Worm (Caenorhabditis elegans): ENCODE data around the gene ltd-1.

ltd-1 gene

ce11 chrII:8062334-8062791 lies 30.2 kb downstream of the ltd-1 start, which contains the start of gene ufd-2 (continued):
- peak; percentile 51 for TF ChIP-seq tbx-7 (tag; optimal IDR thresholded peaks at IDR 0.05)
- no peak for TF ChIP-seq hlh-15 (tag; optimal IDR thresholded peaks at IDR 0.05)
- TF ChIP-seq F13H6.1 (tag; optimal IDR thresholded peaks at IDR 0.05): peak; percentile 68
- peak; percentile 41 for TF ChIP-seq ztf-16 (tag; optimal IDR thresholded peaks at IDR 0.05)
- peak; percentile 19 for TF ChIP-seq ahr-1 (tag; optimal IDR thresholded peaks at IDR 0.05)
- peak; percentile 94 for TF ChIP-seq ceh-31 (tag; optimal IDR thresholded peaks at IDR 0.05)
- TF ChIP-seq unc-86 (tag; optimal IDR thresholded peaks at IDR 0.05): peak; percentile 36
- peak; percentile 64 for TF ChIP-seq zip-5 (tag; optimal IDR thresholded peaks at IDR 0.05)
- no peak for TF ChIP-seq K02D7.2 (tag; optimal IDR thresholded peaks at IDR 0.05)
- peak; percentile 47 for TF ChIP-seq fax-1 (tag; optimal IDR thresholded peaks at IDR 0.05)
- no peak for TF ChIP-seq ceh-9 (tag; optimal IDR thresholded peaks at IDR 0.05)
- no peak for TF ChIP-seq ceh-30 (tag; optimal IDR thresholded peaks at IDR 0.05)
- peak; percentile 20 for TF ChIP-seq dve-1 (tag; optimal IDR thresholded peaks at IDR 0.05)
- peak; percentile 56 for TF ChIP-seq ceh-14 (tag; optimal IDR thresholded peaks at IDR 0.05)
- no peak for TF ChIP-seq ceh-6 (GFP tag; optimal IDR thresholded peaks at IDR 0.05)
- no peak for TF ChIP-seq pqm-1 (tag; optimal IDR thresholded peaks at IDR 0.05)

- TF ChIP-seq pha-2 (tag; optimal IDR thresholded peaks at IDR 0.05) (no peak), sox-4 (tag; optimal IDR thresholded peaks at IDR 0.05) (no peak), tbx-2 (tag; optimal IDR thresholded peaks at IDR 0.05) (no peak), madf-2 (tag; optimal IDR thresholded peaks at IDR 0.05) (no peak), hlh-30 (tag; optimal IDR thresholded peaks at IDR 0.05; ENCODE audit: insufficient read depth) (no peak), fax-1 (tag; optimal IDR thresholded peaks at IDR 0.05) (no peak), sdc-2 (tag; optimal IDR thresholded peaks at IDR 0.05) (no peak), ets-4 (tag; optimal IDR thresholded peaks at IDR 0.05) (no peak), unc-3 (GFP tag; conservative IDR thresholded peaks at IDR 0.05) (no peak), unc-3 (tag; optimal IDR thresholded peaks at IDR 0.05) (no peak), ceh-24 (tag; optimal IDR thresholded peaks at IDR 0.05) (no peak), sox-2 (GFP tag; IDR thresholded peaks at IDR 0.05) (no peak), ceh-31 (tag; optimal IDR thresholded peaks at IDR 0.05) (no peak), mec-3 (tag; optimal IDR thresholded peaks at IDR 0.05; ENCODE audit: borderline replicate concordance) (no peak), hlh-15 (tag; optimal IDR thresholded peaks at IDR 0.05) (no peak), fkh-10 (GFP tag; optimal IDR thresholded peaks at IDR 0.05) (no peak), unc-86 (tag; optimal IDR thresholded peaks at IDR 0.05) (no peak), hlh-8 (tag; optimal IDR thresholded peaks at IDR 0.05) (no peak), ahr-1 (tag; optimal IDR thresholded peaks at IDR 0.05) (no peak), ref-2 (tag; optimal IDR thresholded peaks at IDR 0.05) (no peak), Y22D7AL.16 (tag; optimal IDR thresholded peaks at IDR 0.05) (no peak)
These were observed 33.0 kb downstream of the ltd-1 start for ce11 chrII:8059532-8059931.

- no peak for TF ChIP-seq ceh-6 (GFP tag; optimal IDR thresholded peaks at IDR 0.05)
- TF ChIP-seq lim-6 (tag; optimal IDR thresholded peaks at IDR 0.05): no peak
- no peak for TF ChIP-seq tbx-2 (tag; optimal IDR thresholded peaks at IDR 0.05)
- TF ChIP-seq hlh-6 (tag; optimal IDR thresholded peaks at IDR 0.05): no peak
- TF ChIP-seq ceh-30 (tag; optimal IDR thresholded peaks at IDR 0.05): no peak
- TF ChIP-seq npax-4 (tag; optimal IDR thresholded peaks at IDR 0.05): no peak
- no peak for TF ChIP-seq ama-1 (optimal IDR thresholded peaks at IDR 0.05)
- no peak for TF ChIP-seq tbx-7 (tag; optimal IDR thresholded peaks at IDR 0.05)
- TF ChIP-seq unc-42 (tag; optimal IDR thresholded peaks at IDR 0.05): no peak
- TF ChIP-seq ceh-22 (tag; optimal IDR thresholded peaks at IDR 0.05): no peak
- no peak for TF ChIP-seq unc-3 (GFP tag; conservative IDR thresholded peaks at IDR 0.05)
- TF ChIP-seq unc-3 (tag; optimal IDR thresholded peaks at IDR 0.05): no peak
These were observed 33.8 kb downstream of the ltd-1 start, which contains the start of gene T05H10.8 for ce11 chrII:8058769-8059168. T05H10.8 (plus strand) TSS chrII:8059069.

ce11 chrII:8057911-8058310 lies 34.6 kb downstream of the ltd-1 start:
- TF ChIP-seq unc-3 (GFP tag; conservative IDR thresholded peaks at IDR 0.05) (no peak), unc-3 (tag; optimal IDR thresholded peaks at IDR 0.05) (no peak), tbx-7 (tag; optimal IDR thresholded peaks at IDR 0.05) (no peak), pat-9 (tag; optimal IDR thresholded peaks at IDR 0.05) (no peak), pha-4 (tag; optimal IDR thresholded peaks at IDR 0.05) (no peak), hlh-30 (tag; optimal IDR thresholded peaks at IDR 0.05; ENCODE audit: insufficient read depth) (no peak), tbx-2 (tag; optimal IDR thresholded peaks at IDR 0.05) (no peak), dmd-4 (tag; optimal IDR thresholded peaks at IDR 0.05; ENCODE audit: borderline replicate concordance) (no peak), pax-1 (tag; optimal IDR thresholded peaks at IDR 0.05) (no peak), ceh-6 (GFP tag; optimal IDR thresholded peaks at IDR 0.05) (no peak), syd-9 (tag; optimal IDR thresholded peaks at IDR 0.05) (no peak), dve-1 (tag; optimal IDR thresholded peaks at IDR 0.05) (no peak)
